Fruit fly (Drosophila melanogaster) whole organism, embryonic: Measurements from ENCODE around the gene CG15629.

ENCODE experiments used
- B-H2 ChIP-seq: fragments of 200-800 bp; sonication (Bioruptor generic); optimal IDR thresholded peaks from 2 replicates; lab custom pipeline; 2018; ENCODE audit warnings: missing biosample characterization, mild to moderate bottlenecking, missing genetic modification characterization
- CG11504 ChIP-seq: fragments of 200-800 bp; sonication (Bioruptor generic); optimal IDR thresholded peaks from 3 replicates; lab custom pipeline; 2019; ENCODE audit warnings: missing biosample characterization, mild to moderate bottlenecking, missing genetic modification characterization, moderate library complexity
- CG11696 ChIP-seq: fragments of 200-800 bp; sonication (Bioruptor generic); IDR thresholded peaks from 2 replicates; pipeline ENCODE4 v1.3.6; 2022; ENCODE audit warnings: missing biosample characterization, missing genetic modification characterization
- CG13894 ChIP-seq: fragments of 200-800 bp; sonication (Bioruptor generic); optimal IDR thresholded peaks from 3 replicates; lab custom pipeline; 2018; ENCODE audit warnings: missing biosample characterization, mild to moderate bottlenecking, missing genetic modification characterization, moderate library complexity
- CG14667 ChIP-seq: fragments of 200-800 bp; sonication (Bioruptor generic); IDR thresholded peaks from 2 replicates; pipeline ENCODE4 v1.3.6; 2022; ENCODE audit warnings: missing biosample characterization, missing genetic modification characterization
- CG14860 ChIP-seq: fragments of 200-800 bp; sonication (Bioruptor generic); IDR thresholded peaks from 3 replicates; pipeline ENCODE4 v1.3.6; 2022; ENCODE audit warnings: missing biosample characterization, missing genetic modification characterization; ENCODE audit not compliant: partially characterized antibody
- CG15514 ChIP-seq: fragments of 200-800 bp; sonication (Bioruptor generic); optimal IDR thresholded peaks from 3 replicates; lab custom pipeline; 2017; ENCODE audit warnings: missing biosample characterization, missing genetic modification characterization, mild to moderate bottlenecking, moderate library complexity, missing genetic modification reagents
- CG17612 ChIP-seq: fragments of 200-800 bp; sonication (Bioruptor generic); IDR thresholded peaks from 2 replicates; pipeline ENCODE4 v1.3.6; 2022; ENCODE audit warnings: missing biosample characterization, missing genetic modification characterization
- CG17912 ChIP-seq: fragments of 200-800 bp; sonication (Bioruptor generic); optimal IDR thresholded peaks from 2 replicates; lab custom pipeline; 2018; ENCODE audit warnings: missing biosample characterization, mild to moderate bottlenecking, missing genetic modification characterization
- CG2875 ChIP-seq: fragments of 200-800 bp; sonication (Bioruptor generic); optimal IDR thresholded peaks from 2 replicates; lab custom pipeline; 2017; ENCODE audit warnings: missing biosample characterization, mild to moderate bottlenecking, missing genetic modification characterization, missing genetic modification reagents
- CG34376 ChIP-seq: fragments of 200-800 bp; sonication (Bioruptor generic); optimal IDR thresholded peaks from 2 replicates; lab custom pipeline; 2018; ENCODE audit warnings: missing biosample characterization, mild to moderate bottlenecking, missing genetic modification characterization
- CG42726 ChIP-seq: fragments of 200-800 bp; sonication (Bioruptor generic); IDR thresholded peaks from 2 replicates; pipeline ENCODE4 v1.3.6; 2022; ENCODE audit warnings: missing biosample characterization, missing genetic modification characterization; ENCODE audit not compliant: partially characterized antibody
- CG43689 ChIP-seq: fragments of 200-800 bp; sonication (Bioruptor generic); IDR thresholded peaks from 2 replicates; pipeline ENCODE4 v1.3.6; 2022; ENCODE audit warnings: missing biosample characterization, missing genetic modification characterization
- CG4424 ChIP-seq: fragments of 200-800 bp; sonication (Bioruptor generic); optimal IDR thresholded peaks from 3 replicates; lab custom pipeline; 2016; ENCODE audit warnings: missing biosample characterization, missing genetic modification characterization
- CG5245 ChIP-seq: fragments of 200-800 bp; sonication (Bioruptor generic); optimal IDR thresholded peaks from 3 replicates; lab custom pipeline; 2016; ENCODE audit warnings: missing biosample characterization, missing genetic modification characterization
- CG6654 ChIP-seq: fragments of 200-800 bp; sonication (Bioruptor generic); optimal IDR thresholded peaks from 2 replicates; lab custom pipeline; 2017; ENCODE audit warnings: missing biosample characterization, mild to moderate bottlenecking, missing genetic modification characterization
- CG7839 ChIP-seq: fragments of 200-800 bp; sonication (Bioruptor generic); optimal IDR thresholded peaks from 3 replicates; lab custom pipeline; 2018; ENCODE audit warnings: missing biosample characterization, mild to moderate bottlenecking, missing genetic modification characterization, moderate library complexity
- CG8944 ChIP-seq: fragments of 200-800 bp; sonication (Bioruptor generic); optimal IDR thresholded peaks from 3 replicates; lab custom pipeline; 2016; ENCODE audit warnings: missing biosample characterization, missing genetic modification characterization
- CG9797 ChIP-seq: fragments of 200-800 bp; sonication (Bioruptor generic); optimal IDR thresholded peaks from 3 replicates; lab custom pipeline; 2018; ENCODE audit warnings: missing biosample characterization, mild to moderate bottlenecking, missing genetic modification characterization
- CTCF ChIP-seq: fragments of 200-800 bp; sonication (Bioruptor generic); optimal IDR thresholded peaks from 2 replicates; lab custom pipeline; 2017; ENCODE audit warnings: missing biosample characterization, mild to moderate bottlenecking, missing genetic modification characterization, moderate library complexity
- D19B ChIP-seq: fragments of 200-800 bp; sonication (Bioruptor generic); optimal IDR thresholded peaks from 2 replicates; lab custom pipeline; 2017; ENCODE audit warnings: missing biosample characterization, mild to moderate bottlenecking, missing genetic modification characterization
- Fer1 ChIP-seq: fragments of 200-800 bp; sonication (Bioruptor generic); optimal IDR thresholded peaks from 2 replicates; lab custom pipeline; 2017; ENCODE audit warnings: missing biosample characterization, mild to moderate bottlenecking, missing genetic modification characterization
- Fer3 ChIP-seq: fragments of 200-800 bp; sonication (Bioruptor generic); optimal IDR thresholded peaks from 2 replicates; lab custom pipeline; 2018; ENCODE audit warnings: missing biosample characterization, mild to moderate bottlenecking, missing genetic modification characterization, moderate library complexity
- HmgZ ChIP-seq: fragments of 200-800 bp; sonication (Bioruptor generic); optimal IDR thresholded peaks from 2 replicates; lab custom pipeline; 2018; ENCODE audit warnings: missing biosample characterization, mild to moderate bottlenecking, missing genetic modification characterization
- Hmr ChIP-seq: fragments of 200-800 bp; sonication (Bioruptor generic); optimal IDR thresholded peaks from 3 replicates; lab custom pipeline; 2017; ENCODE audit warnings: mild to moderate bottlenecking, missing biosample characterization, missing genetic modification reagents, missing genetic modification characterization
- Hsf ChIP-seq: fragments of 200-800 bp; sonication (Bioruptor generic); optimal IDR thresholded peaks from 3 replicates; lab custom pipeline; 2016; ENCODE audit warnings: missing biosample characterization, missing genetic modification characterization
- Lhr ChIP-seq: fragments of 200-800 bp; sonication (Bioruptor generic); optimal IDR thresholded peaks from 3 replicates; lab custom pipeline; 2017; ENCODE audit warnings: mild to moderate bottlenecking, missing biosample characterization, missing genetic modification reagents, missing genetic modification characterization
- Med ChIP-seq: fragments of 200-800 bp; sonication (Bioruptor generic); peaks from one replicate; lab custom pipeline; 2016; ENCODE audit warnings: missing biosample characterization, missing genetic modification characterization, mild to moderate bottlenecking, inconsistent platforms, moderate library complexity
- Opbp ChIP-seq: fragments of 200-800 bp; sonication (Bioruptor generic); IDR thresholded peaks from 3 replicates; pipeline ENCODE4 v1.3.6; 2022; ENCODE audit warnings: missing biosample characterization, missing genetic modification characterization; ENCODE audit not compliant: partially characterized antibody
- PHDP ChIP-seq: fragments of 200-800 bp; sonication (Bioruptor generic); optimal IDR thresholded peaks from 3 replicates; lab custom pipeline; 2018; ENCODE audit warnings: missing biosample characterization, mild to moderate bottlenecking, missing genetic modification characterization, moderate library complexity
- Sin3A ChIP-seq: fragments of >200 bp; optimal IDR thresholded peaks from 2 replicates; lab custom pipeline; 2018
- Six4 ChIP-seq: fragments of 200-800 bp; sonication (Bioruptor generic); optimal IDR thresholded peaks from 2 replicates; lab custom pipeline; 2016; ENCODE audit warnings: missing biosample characterization, missing genetic modification characterization
- Sry-β ChIP-seq: fragments of 200-800 bp; sonication (Bioruptor generic); optimal IDR thresholded peaks from 2 replicates; lab custom pipeline; 2018; ENCODE audit warnings: missing biosample characterization, mild to moderate bottlenecking, missing genetic modification characterization, moderate library complexity
- Usf ChIP-seq: fragments of 200-800 bp; sonication (Bioruptor generic); optimal IDR thresholded peaks from 2 replicates; lab custom pipeline; 2017; ENCODE audit warnings: missing genotype, missing biosample characterization, missing genetic modification characterization
- aop ChIP-seq: fragments of 200-800 bp; sonication (Bioruptor generic); IDR thresholded peaks from 2 replicates; pipeline ENCODE4 v1.3.6; 2022; ENCODE audit warnings: missing biosample characterization, missing genetic modification characterization
- ap ChIP-seq: fragments of 200-800 bp; sonication (Bioruptor generic); IDR thresholded peaks from 2 replicates; pipeline ENCODE4 v1.3.6; 2022; ENCODE audit warnings: missing biosample characterization, missing genetic modification characterization
- bcd ChIP-seq: fragments of 200-800 bp; sonication (Bioruptor generic); optimal IDR thresholded peaks from 2 replicates; lab custom pipeline; 2017; ENCODE audit warnings: missing biosample characterization, mild to moderate bottlenecking, missing genetic modification characterization
- bigmax ChIP-seq: fragments of 200-800 bp; sonication (Bioruptor generic); optimal IDR thresholded peaks from 2 replicates; lab custom pipeline; 2018; ENCODE audit warnings: missing biosample characterization, mild to moderate bottlenecking, missing genetic modification characterization
- gfzf ChIP-seq: fragments of 200-800 bp; sonication (Bioruptor generic); optimal IDR thresholded peaks from 2 replicates; lab custom pipeline; 2016; ENCODE audit warnings: missing biosample characterization, mild to moderate bottlenecking, missing genetic modification characterization, moderate library complexity
- ind ChIP-seq: fragments of 200-800 bp; sonication (Bioruptor generic); optimal IDR thresholded peaks from 3 replicates; lab custom pipeline; 2016; ENCODE audit warnings: missing biosample characterization, missing genetic modification characterization
- mam ChIP-seq: fragments of 200-800 bp; sonication (Bioruptor generic); optimal IDR thresholded peaks from 3 replicates; lab custom pipeline; 2016; ENCODE audit warnings: missing biosample characterization, missing genetic modification characterization
- phol ChIP-seq: fragments of 200-800 bp; sonication (Bioruptor generic); optimal IDR thresholded peaks from 3 replicates; lab custom pipeline; 2018; ENCODE audit warnings: missing biosample characterization, mild to moderate bottlenecking, missing genetic modification characterization, moderate library complexity
- pita ChIP-seq: fragments of 200-800 bp; sonication (Bioruptor generic); optimal IDR thresholded peaks from 2 replicates; lab custom pipeline; 2017; ENCODE audit warnings: missing biosample characterization, mild to moderate bottlenecking, missing genetic modification characterization
- pros ChIP-seq: fragments of 200-800 bp; sonication (Bioruptor generic); optimal IDR thresholded peaks from 3 replicates; lab custom pipeline; 2019; ENCODE audit warnings: missing biosample characterization, mild to moderate bottlenecking, missing genetic modification characterization, moderate library complexity
- sc ChIP-seq, 3 experiments: fragments of >200 bp in 2 of 3; fragments of 200-800 bp in 1 of 3; sonication (Bioruptor generic) in 1 of 3; optimal IDR thresholded peaks; 2 replicates in 2 of 3; 3 replicates in 1 of 3; lab custom pipeline; 2017; ENCODE audit warnings: mild to moderate bottlenecking in 1 of 3, missing biosample characterization in 1 of 3, missing genetic modification characterization in 1 of 3, missing genetic modification reagents in 1 of 3
- so ChIP-seq: fragments of 200-800 bp; sonication (Bioruptor generic); IDR thresholded peaks from 3 replicates; pipeline ENCODE4 v1.3.6; 2022; ENCODE audit warnings: missing biosample characterization, missing genetic modification characterization
- tio ChIP-seq: fragments of 200-800 bp; sonication (Bioruptor generic); optimal IDR thresholded peaks from 2 replicates; lab custom pipeline; 2017; ENCODE audit warnings: missing biosample characterization, missing genetic modification characterization, inconsistent platforms
- ttk ChIP-seq: fragments of 200-800 bp; sonication (Bioruptor generic); IDR thresholded peaks from 2 replicates; pipeline ENCODE4 v2.1.2; 2022; ENCODE audit warnings: missing biosample characterization, missing genetic modification characterization
- twi ChIP-seq: fragments of 200-800 bp; optimal IDR thresholded peaks from 2 replicates; lab custom pipeline; 2019; ENCODE audit warnings: missing biosample characterization, mild to moderate bottlenecking, missing genetic modification characterization, moderate library complexity
- unc-4 ChIP-seq: fragments of 200-800 bp; sonication (Bioruptor generic); IDR thresholded peaks from 2 replicates; pipeline ENCODE4 v1.3.6; 2022; ENCODE audit warnings: missing biosample characterization, missing genetic modification characterization; ENCODE audit not compliant: partially characterized antibody
- usp ChIP-seq: fragments of >200 bp; optimal IDR thresholded peaks from 2 replicates; lab custom pipeline; 2017; ENCODE audit warnings: missing biosample characterization, missing genetic modification characterization

The CG15629 gene

dm6 chr2L:4850356-4850755 is 37.5 kb downstream of the CG15629 start, which contains the start of the genes mRpS2 and Mon1 (continued):
- peak; percentile 95 for TF ChIP-seq phol (tag; lab: Kevin White, UChicago)
- TF ChIP-seq ap, result peak; percentile 96
- peak; percentile 75 for TF ChIP-seq Usf
- peak; percentile 95 for TF ChIP-seq ttk (GFP tag; lab: Robert Waterston, UW)
- peak; percentile 69 for TF ChIP-seq bigmax
- peak; percentile 16 for TF ChIP-seq CG9797 (GFP tag; lab: Kevin White, UChicago)
- peak; percentile 93 for TF ChIP-seq CG11696 (GFP tag; lab: Robert Waterston, UW)
- TF ChIP-seq CG17612 (GFP tag; lab: Robert Waterston, UW), result peak; percentile 95
- TF ChIP-seq usp (GFP tag; lab: Kevin White, UChicago), result no peak
- TF ChIP-seq CG6654, result peak; percentile 61
- TF ChIP-seq CG13894 (tag; lab: Kevin White, UChicago), result peak; percentile 94
- peak; percentile 87 for TF ChIP-seq D19B (GFP tag; lab: Kevin White, UChicago)
- peak; percentile 96 for TF ChIP-seq Fer1
- peak; percentile 57 for TF ChIP-seq Lhr
- TF ChIP-seq twi (tag; lab: Kevin White, UChicago), result peak; percentile 81
- TF ChIP-seq CG14860 (GFP tag; lab: Robert Waterston, UW), result no peak
- TF ChIP-seq bcd (GFP tag; lab: Kevin White, UChicago), result peak; percentile 94
- TF ChIP-seq CG42726 (GFP tag; lab: Robert Waterston, UW), result no peak
- TF ChIP-seq CG8944 (GFP tag; lab: Kevin White, UChicago), result peak; percentile 69
- peak; percentile 36; the same call in 1 of the 2 replicates for TF ChIP-seq unc-4 (GFP tag; lab: Robert Waterston, UW)
- peak; percentile 96 for TF ChIP-seq Med (GFP tag; lab: Kevin White, UChicago)
- TF ChIP-seq Hsf (GFP tag; lab: Kevin White, UChicago), result peak; percentile 85
- peak; percentile 37 for TF ChIP-seq CTCF (GFP tag; lab: Kevin White, UChicago)
- TF ChIP-seq Sry-β (GFP tag; lab: Kevin White, UChicago), result peak; percentile 45
- no peak for TF ChIP-seq pita
- TF ChIP-seq so (GFP tag; lab: Robert Waterston, UW), result peak; percentile 96
- peak; percentile 93 for TF ChIP-seq CG11504
- peak; percentile 83 for TF ChIP-seq CG2875 (GFP tag; lab: Kevin White, UChicago)
- TF ChIP-seq CG43689 (GFP tag; lab: Robert Waterston, UW), result peak; percentile 88
- TF ChIP-seq CG5245 (GFP tag; lab: Kevin White, UChicago), result peak; percentile 91
- peak; percentile 92 for TF ChIP-seq Six4 (GFP tag; lab: Kevin White, UChicago)
- TF ChIP-seq Opbp (GFP tag; lab: Robert Waterston, UW), result no peak
- TF ChIP-seq tio, result peak; percentile 93
- peak; percentile 92 for TF ChIP-seq HmgZ
- no peak for TF ChIP-seq pros
- TF ChIP-seq ind (GFP tag; lab: Kevin White, UChicago), result peak; percentile 97
- peak; percentile 39 for TF ChIP-seq CG17912 (GFP tag; lab: Kevin White, UChicago)
- peak; percentile 97 for TF ChIP-seq Fer3 (tag; lab: Kevin White, UChicago)
- peak; percentile 91 for TF ChIP-seq mam (GFP tag; lab: Kevin White, UChicago)
- peak; percentile 96 for TF ChIP-seq CG14667 (GFP tag; lab: Robert Waterston, UW)
- no peak for TF ChIP-seq sc (optimal IDR thresholded peaks at IDR 0.05; lab: Kevin White, UChicago)
- TF ChIP-seq sc (GFP tag; optimal IDR thresholded peaks at IDR 0.05; lab: Kevin White, UChicago), result peak; percentile 88
- TF ChIP-seq CG34376 (GFP tag; lab: Kevin White, UChicago), result peak; percentile 73
- TF ChIP-seq CG4424 (GFP tag; lab: Kevin White, UChicago), result peak; percentile 95
- peak; percentile 92 for TF ChIP-seq B-H2
- no peak for TF ChIP-seq Sin3A (lab: Kevin White, UChicago)
- TF ChIP-seq gfzf (GFP tag; lab: Kevin White, UChicago), result no peak
- TF ChIP-seq Hmr (GFP tag; lab: Kevin White, UChicago), result peak; percentile 97
- peak; percentile 98 for TF ChIP-seq PHDP (tag; lab: Kevin White, UChicago)
- peak; percentile 93 for TF ChIP-seq CG15514 (GFP tag; lab: Kevin White, UChicago)
- peak; percentile 95 for TF ChIP-seq CG7839 (tag; lab: Kevin White, UChicago)
- peak; percentile 82 for TF ChIP-seq aop
